Fruit fly (Drosophila melanogaster): Measurements from ENCODE around the gene CG42869.

dm6 chr3R:21753974-21754373 lies 17.3 kb upstream of the CG42869 start, which contains the start of gene CG31198:
- TF ChIP-seq EcR (GFP tag; optimal IDR thresholded peaks at IDR 0.05) (no peak), Dll (optimal IDR thresholded peaks at IDR 0.05) (no peak)

All from whole organism.